Fruit fly (Drosophila melanogaster) whole organism, embryonic: Measurements from ENCODE around the gene CG7963.

Experiments used
- Aef1 ChIP-seq: fragments of 200-800 bp; sonication (Bioruptor generic); IDR thresholded peaks from 3 replicates; pipeline ENCODE4 v1.3.6; 2022; ENCODE audit warnings: missing biosample characterization, missing genetic modification characterization
- CG12391 ChIP-seq: fragments of 200-800 bp; sonication (Bioruptor generic); optimal IDR thresholded peaks from 3 replicates; lab custom pipeline; 2018; ENCODE audit warnings: missing biosample characterization, mild to moderate bottlenecking, missing genetic modification characterization, moderate library complexity
- CG13624 ChIP-seq: fragments of 200-800 bp; sonication (Bioruptor generic); optimal IDR thresholded peaks from 2 replicates; lab custom pipeline; 2016; ENCODE audit warnings: missing biosample characterization, missing genetic modification characterization
- CG14710 ChIP-seq: fragments of 200-800 bp; sonication (Bioruptor generic); optimal IDR thresholded peaks from 3 replicates; lab custom pipeline; 2019; ENCODE audit warnings: missing biosample characterization, mild to moderate bottlenecking, missing genetic modification characterization, moderate library complexity
- CG14860 ChIP-seq: fragments of 200-800 bp; sonication (Bioruptor generic); IDR thresholded peaks from 3 replicates; pipeline ENCODE4 v1.3.6; 2022; ENCODE audit warnings: missing biosample characterization, missing genetic modification characterization; ENCODE audit not compliant: partially characterized antibody
- CG15601 ChIP-seq: fragments of 200-800 bp; sonication (Bioruptor generic); optimal IDR thresholded peaks from 3 replicates; lab custom pipeline; 2019; ENCODE audit warnings: missing biosample characterization, mild to moderate bottlenecking, missing genetic modification characterization, moderate library complexity
- CG2116 ChIP-seq: fragments of 200-800 bp; sonication (Bioruptor generic); optimal IDR thresholded peaks from 3 replicates; lab custom pipeline; 2018; ENCODE audit warnings: missing biosample characterization, mild to moderate bottlenecking, missing genetic modification characterization
- CG2199 ChIP-seq: fragments of 200-800 bp; sonication (Bioruptor generic); IDR thresholded peaks from 3 replicates; pipeline ENCODE4 v1.3.6; 2022; ENCODE audit warnings: missing biosample characterization, missing genetic modification characterization
- CG2712 ChIP-seq: fragments of 200-800 bp; optimal IDR thresholded peaks from 3 replicates; lab custom pipeline; 2019; ENCODE audit warnings: missing biosample characterization, mild to moderate bottlenecking, missing genetic modification characterization, moderate library complexity
- CG30431 ChIP-seq: fragments of 200-800 bp; sonication (Bioruptor generic); optimal IDR thresholded peaks from 2 replicates; lab custom pipeline; 2017; ENCODE audit warnings: missing biosample characterization, missing genetic modification characterization
- CG3065 ChIP-seq: fragments of 200-800 bp; sonication (Bioruptor generic); optimal IDR thresholded peaks from 2 replicates; lab custom pipeline; 2016; ENCODE audit warnings: missing biosample characterization, missing genetic modification characterization
- CG33557 ChIP-seq: fragments of 200-800 bp; sonication (Bioruptor generic); optimal IDR thresholded peaks from 2 replicates; lab custom pipeline; 2019; ENCODE audit warnings: missing biosample characterization, mild to moderate bottlenecking, missing genetic modification characterization, moderate library complexity
- CG42726 ChIP-seq: fragments of 200-800 bp; sonication (Bioruptor generic); IDR thresholded peaks from 2 replicates; pipeline ENCODE4 v1.3.6; 2022; ENCODE audit warnings: missing biosample characterization, missing genetic modification characterization; ENCODE audit not compliant: partially characterized antibody
- CG4282 ChIP-seq: fragments of 200-800 bp; sonication (Bioruptor generic); optimal IDR thresholded peaks from 2 replicates; lab custom pipeline; 2016; ENCODE audit warnings: missing biosample characterization, missing genetic modification characterization
- CG4360 ChIP-seq: fragments of 200-800 bp; sonication (Bioruptor generic); IDR thresholded peaks from 2 replicates; pipeline ENCODE4 v1.3.6; 2022; ENCODE audit warnings: missing biosample characterization, missing genetic modification characterization
- CG6813 ChIP-seq: fragments of 200-800 bp; sonication (Bioruptor generic); optimal IDR thresholded peaks from 2 replicates; lab custom pipeline; 2017; ENCODE audit warnings: missing biosample characterization, missing genetic modification characterization, mild to moderate bottlenecking, moderate library complexity, missing genetic modification reagents
- CG9797 ChIP-seq: fragments of 200-800 bp; sonication (Bioruptor generic); optimal IDR thresholded peaks from 3 replicates; lab custom pipeline; 2018; ENCODE audit warnings: missing biosample characterization, mild to moderate bottlenecking, missing genetic modification characterization
- CHES-1-like ChIP-seq: fragments of 200-800 bp; sonication (Bioruptor generic); optimal IDR thresholded peaks from 2 replicates; lab custom pipeline; 2016; ENCODE audit warnings: missing biosample characterization, missing genetic modification characterization
- Dll ChIP-seq: fragments of 200-800 bp; sonication (Bioruptor generic); IDR thresholded peaks from 4 replicates; pipeline ENCODE4 v1.3.6; 2022; ENCODE audit warnings: missing biosample characterization, missing genetic modification characterization; ENCODE audit not compliant: partially characterized antibody
- Dp ChIP-seq: fragments of 200-800 bp; sonication (Bioruptor generic); optimal IDR thresholded peaks from 2 replicates; lab custom pipeline; 2018; ENCODE audit warnings: missing biosample characterization, mild to moderate bottlenecking, missing genetic modification characterization, moderate library complexity
- Hmr ChIP-seq: fragments of 200-800 bp; sonication (Bioruptor generic); optimal IDR thresholded peaks from 3 replicates; lab custom pipeline; 2017; ENCODE audit warnings: mild to moderate bottlenecking, missing biosample characterization, missing genetic modification reagents, missing genetic modification characterization
- Hr78 ChIP-seq, 2 experiments: fragments of 200-800 bp in 1 of 2; fragments of >200 bp in 1 of 2; sonication (Bioruptor generic) in 1 of 2; optimal IDR thresholded peaks; 2 replicates each; lab custom pipeline; 2017 to 2019; ENCODE audit warnings: missing biosample characterization in 2 of 2, missing genetic modification characterization in 2 of 2, mild to moderate bottlenecking in 1 of 2, moderate library complexity in 1 of 2
- Nf-YA ChIP-seq: fragments of 200-800 bp; sonication (Bioruptor generic); IDR thresholded peaks from 2 replicates; pipeline ENCODE4 v1.3.6; 2022; ENCODE audit warnings: missing biosample characterization, missing genetic modification characterization
- Scr ChIP-seq: fragments of 200-800 bp; sonication (Bioruptor generic); IDR thresholded peaks from 2 replicates; pipeline ENCODE4 v1.3.6; 2022; ENCODE audit warnings: missing biosample characterization, missing genetic modification characterization; ENCODE audit not compliant: partially characterized antibody
- Sin3A ChIP-seq: fragments of >200 bp; optimal IDR thresholded peaks from 2 replicates; lab custom pipeline; 2018
- Spps ChIP-seq: fragments of 200-800 bp; sonication (Bioruptor generic); optimal IDR thresholded peaks from 2 replicates; lab custom pipeline; 2018; ENCODE audit warnings: missing biosample characterization, mild to moderate bottlenecking, missing genetic modification characterization
- ap ChIP-seq: fragments of 200-800 bp; sonication (Bioruptor generic); IDR thresholded peaks from 2 replicates; pipeline ENCODE4 v1.3.6; 2022; ENCODE audit warnings: missing biosample characterization, missing genetic modification characterization
- cg ChIP-seq: fragments of 200-800 bp; sonication (Bioruptor generic); optimal IDR thresholded peaks from 3 replicates; lab custom pipeline; 2019; ENCODE audit warnings: missing biosample characterization, mild to moderate bottlenecking, missing genetic modification characterization, moderate library complexity
- chinmo ChIP-seq: fragments of 200-800 bp; sonication (Bioruptor generic); IDR thresholded peaks from 4 replicates; pipeline ENCODE4 v1.3.6; 2022; ENCODE audit warnings: missing biosample characterization, missing genetic modification characterization; ENCODE audit not compliant: partially characterized antibody
- dati ChIP-seq: fragments of 200-800 bp; sonication (Bioruptor generic); IDR thresholded peaks from 2 replicates; pipeline ENCODE4 v1.3.6; 2022; ENCODE audit warnings: missing biosample characterization, missing genetic modification characterization
- dmrt11E ChIP-seq: fragments of 200-800 bp; sonication (Bioruptor generic); optimal IDR thresholded peaks from 3 replicates; lab custom pipeline; 2018; ENCODE audit warnings: missing biosample characterization, mild to moderate bottlenecking, missing genetic modification characterization, moderate library complexity
- dmrt99B ChIP-seq: fragments of 200-800 bp; sonication (Bioruptor generic); optimal IDR thresholded peaks from 2 replicates; lab custom pipeline; 2018; ENCODE audit warnings: missing biosample characterization, mild to moderate bottlenecking, missing genetic modification characterization, moderate library complexity
- dpn ChIP-seq, 2 experiments: fragments of 200-800 bp; sonication (Bioruptor generic); optimal IDR thresholded peaks; 3 replicates each; lab custom pipeline; 2016; ENCODE audit warnings: missing biosample characterization in 2 of 2, missing genetic modification characterization in 2 of 2
- fd64A ChIP-seq: fragments of 200-800 bp; sonication (Bioruptor generic); optimal IDR thresholded peaks from 3 replicates; lab custom pipeline; 2018; ENCODE audit warnings: missing biosample characterization, mild to moderate bottlenecking, missing genetic modification characterization
- fru ChIP-seq: fragments of >200 bp; optimal IDR thresholded peaks from 2 replicates; lab custom pipeline; 2017
- gro ChIP-seq: fragments of 200-800 bp; sonication (Bioruptor generic); optimal IDR thresholded peaks from 2 replicates; lab custom pipeline; 2016; ENCODE audit warnings: missing biosample characterization, missing genetic modification characterization
- h ChIP-seq: fragments of >200 bp; optimal IDR thresholded peaks from 2 replicates; lab custom pipeline; 2017
- hbn ChIP-seq: fragments of 200-800 bp; sonication (Bioruptor generic); IDR thresholded peaks from 2 replicates; pipeline ENCODE4 v1.3.6; 2022; ENCODE audit warnings: missing biosample characterization, missing genetic modification characterization; ENCODE audit not compliant: partially characterized antibody
- jumu ChIP-seq: fragments of 200-800 bp; sonication (Bioruptor generic); optimal IDR thresholded peaks from 3 replicates; lab custom pipeline; 2016; ENCODE audit warnings: missing biosample characterization, missing genetic modification characterization
- knrl ChIP-seq: fragments of 200-800 bp; sonication (Bioruptor generic); IDR thresholded peaks from 3 replicates; pipeline ENCODE4 v1.3.6; 2022; ENCODE audit warnings: missing biosample characterization, missing genetic modification characterization; ENCODE audit not compliant: partially characterized antibody
- lab ChIP-seq: fragments of 200-800 bp; sonication (Bioruptor generic); optimal IDR thresholded peaks from 3 replicates; lab custom pipeline; 2017; ENCODE audit warnings: missing biosample characterization, missing genetic modification characterization, mild to moderate bottlenecking, moderate library complexity, missing genetic modification reagents
- peb ChIP-seq: fragments of 200-800 bp; sonication (Bioruptor generic); IDR thresholded peaks from 2 replicates; pipeline ENCODE4 v1.3.6; 2022; ENCODE audit warnings: missing biosample characterization, missing genetic modification characterization
- pho ChIP-seq: fragments of 200-800 bp; sonication (Bioruptor generic); optimal IDR thresholded peaks from 2 replicates; lab custom pipeline; 2016; ENCODE audit warnings: missing biosample characterization, missing genetic modification characterization
- phol ChIP-seq: fragments of 200-800 bp; sonication (Bioruptor generic); optimal IDR thresholded peaks from 3 replicates; lab custom pipeline; 2018; ENCODE audit warnings: missing biosample characterization, mild to moderate bottlenecking, missing genetic modification characterization, moderate library complexity
- pzg ChIP-seq: fragments of 200-800 bp; sonication (Bioruptor generic); optimal IDR thresholded peaks from 3 replicates; lab custom pipeline; 2018; ENCODE audit warnings: missing biosample characterization, mild to moderate bottlenecking, missing genetic modification characterization, moderate library complexity
- scrt ChIP-seq: fragments of 200-800 bp; sonication (Bioruptor generic); optimal IDR thresholded peaks from 2 replicates; lab custom pipeline; 2018; ENCODE audit warnings: missing biosample characterization, mild to moderate bottlenecking, missing genetic modification characterization, moderate library complexity
- seq ChIP-seq: fragments of 200-800 bp; sonication (Bioruptor generic); IDR thresholded peaks from 2 replicates; pipeline ENCODE4 v1.3.6; 2022; ENCODE audit warnings: missing biosample characterization, missing genetic modification characterization
- trem ChIP-seq: fragments of 200-800 bp; optimal IDR thresholded peaks from 3 replicates; lab custom pipeline; 2019; ENCODE audit warnings: missing biosample characterization, mild to moderate bottlenecking, missing genetic modification characterization, moderate library complexity
- wek ChIP-seq: fragments of 200-800 bp; sonication (Bioruptor generic); optimal IDR thresholded peaks from 3 replicates; lab custom pipeline; 2018; ENCODE audit warnings: missing biosample characterization, mild to moderate bottlenecking, missing genetic modification characterization, moderate library complexity

The CG7963 gene

dm6 chr3R:8356626-8357290, 5.9 kb upstream of the CG7963 start, which contains the start of gene stck (continued):
- TF ChIP-seq hbn (0 out of 2 replicates have a peak, but pooled peaks have one; percentile 45), CG2712 (tag; lab: Kevin White, UChicago) (peak; percentile 7), Nf-YA (GFP tag; lab: Robert Waterston, UW) (no peak), seq (GFP tag; lab: Robert Waterston, UW) (no peak), CG14710 (tag; lab: Kevin White, UChicago) (peak; percentile 35), Sin3A (peak; percentile 83), Hmr (peak; percentile 31), h (no peak), Spps (tag; lab: Kevin White, UChicago) (no peak), fru (lab: Kevin White, UChicago) (no peak), CG6813 (GFP tag; lab: Kevin White, UChicago) (no peak), wek (peak; percentile 11), knrl (peak; percentile 58; the same call in 2 of the 3 replicates), dmrt11E (tag; lab: Kevin White, UChicago) (no peak), CG2116 (peak; percentile 87), CG13624 (peak; percentile 36), dpn (GFP tag; optimal IDR thresholded peaks at IDR 0.05; lab: Kevin White, UChicago) (peak in 1 of 2 experiments; percentile 13), CG3065 (GFP tag; lab: Kevin White, UChicago) (no peak), trem (tag; lab: Kevin White, UChicago) (peak; percentile 22), scrt (no peak), Dp (GFP tag; lab: Kevin White, UChicago) (peak; percentile 94), CG4360 (GFP tag; lab: Robert Waterston, UW) (peak; percentile 59; the same call in 1 of the 2 replicates), CG2199 (GFP tag; lab: Robert Waterston, UW) (no peak), jumu (no peak), lab (GFP tag; lab: Kevin White, UChicago) (peak; percentile 62), Scr (GFP tag; lab: Robert Waterston, UW) (peak; percentile 61), dmrt99B (tag; lab: Kevin White, UChicago) (no peak), cg (no peak), CG9797 (GFP tag; lab: Kevin White, UChicago) (peak; percentile 78), CG33557 (no peak), CHES-1-like (GFP tag; lab: Kevin White, UChicago) (no peak), chinmo (GFP tag; lab: Robert Waterston, UW) (0 out of 4 replicates have a peak, but pooled peaks have one; percentile 12), CG4282 (GFP tag; lab: Kevin White, UChicago) (no peak), dati (GFP tag; lab: Robert Waterston, UW) (no peak), ap (no peak), phol (tag; lab: Kevin White, UChicago) (peak; percentile 32), Hr78 (GFP tag; optimal IDR thresholded peaks at IDR 0.05; lab: Kevin White, UChicago) (no peak), fd64A (GFP tag; lab: Kevin White, UChicago) (no peak), CG12391 (tag; lab: Kevin White, UChicago) (peak; percentile 8), CG15601 (peak; percentile 30), Dll (GFP tag; lab: Robert Waterston, UW) (peak; percentile 50; the same call in 2 of the 4 replicates), Aef1 (GFP tag; lab: Robert Waterston, UW) (0 out of 3 replicates have a peak, but pooled peaks have one; percentile 30), CG30431 (GFP tag; lab: Kevin White, UChicago) (no peak), CG14860 (peak; percentile 56; the same call in 1 of the 3 replicates), pzg (GFP tag; lab: Kevin White, UChicago) (peak; percentile 90), peb (GFP tag; lab: Robert Waterston, UW) (no peak), gro (GFP tag; lab: Kevin White, UChicago) (peak; percentile 30), CG42726 (GFP tag; lab: Robert Waterston, UW) (no peak), pho (GFP tag; lab: Kevin White, UChicago) (peak; percentile 7)
